Worm (Caenorhabditis elegans) whole organism, L2 larva: ENCODE results near the gene T23F11.11.

Experiments used
- F13H6.1 ChIP-seq: sonication (generic microtip); optimal IDR thresholded peaks from 2 replicates; lab custom pipeline; 2016; ENCODE audit warnings: missing genetic modification characterization, missing compliant biosample characterization
- ZK546.5 ChIP-seq: sonication (generic microtip); optimal IDR thresholded peaks from 2 replicates; lab custom pipeline; 2017; ENCODE audit warnings: missing biosample characterization, missing genetic modification characterization
- aly-2 ChIP-seq: fragments of 150-350 bp; optimal IDR thresholded peaks from 2 replicates; lab custom pipeline; 2014; ENCODE audit warnings: missing biosample characterization, missing genetic modification characterization
- ama-1 ChIP-seq: fragments of 150-350 bp; optimal IDR thresholded peaks from 2 replicates; lab custom pipeline; 2018; ENCODE audit warnings: inconsistent platforms
- blmp-1 ChIP-seq: sonication (generic microtip); optimal IDR thresholded peaks from 2 replicates; lab custom pipeline; 2017; ENCODE audit warnings: missing genetic modification characterization, mild to moderate bottlenecking, missing compliant biosample characterization, antibody characterized with exemption, moderate library complexity; ENCODE audit not compliant: insufficient read depth
- elt-1 ChIP-seq: fragments of 150-350 bp; optimal IDR thresholded peaks from 2 replicates; lab custom pipeline; 2014; ENCODE audit warnings: missing biosample characterization, missing genetic modification characterization
- elt-3 ChIP-seq: sonication (generic microtip); optimal IDR thresholded peaks from 2 replicates; lab custom pipeline; 2017; ENCODE audit warnings: missing biosample characterization, missing genetic modification characterization
- lin-13 ChIP-seq: fragments of 150-350 bp; optimal IDR thresholded peaks from 2 replicates; lab custom pipeline; 2014; ENCODE audit warnings: missing biosample characterization, missing genetic modification reagents, missing genetic modification characterization
- mab-5 ChIP-seq: fragments of 150-350 bp; optimal IDR thresholded peaks from 2 replicates; lab custom pipeline; 2014; ENCODE audit warnings: missing biosample characterization, missing genetic modification characterization
- nhr-11 ChIP-seq: fragments of 150-350 bp; optimal IDR thresholded peaks from 2 replicates; lab custom pipeline; 2014; ENCODE audit warnings: missing biosample characterization, missing genetic modification characterization
- sem-4 ChIP-seq: fragments of 150-350 bp; optimal IDR thresholded peaks from 2 replicates; lab custom pipeline; 2014; ENCODE audit warnings: missing biosample characterization, missing genetic modification reagents, missing genetic modification characterization
- unc-62 ChIP-seq: fragments of 150-350 bp; optimal IDR thresholded peaks from 2 replicates; lab custom pipeline; 2014; ENCODE audit warnings: missing biosample characterization, missing genetic modification reagents, missing genetic modification characterization
- ztf-11 ChIP-seq: sonication (generic microtip); optimal IDR thresholded peaks from 2 replicates; lab custom pipeline; 2017; ENCODE audit warnings: missing biosample characterization, missing genetic modification characterization
- ztf-4 ChIP-seq: fragments of 150-350 bp; optimal IDR thresholded peaks from 2 replicates; lab custom pipeline; 2014; ENCODE audit warnings: missing biosample characterization, missing genetic modification characterization

DNA sequence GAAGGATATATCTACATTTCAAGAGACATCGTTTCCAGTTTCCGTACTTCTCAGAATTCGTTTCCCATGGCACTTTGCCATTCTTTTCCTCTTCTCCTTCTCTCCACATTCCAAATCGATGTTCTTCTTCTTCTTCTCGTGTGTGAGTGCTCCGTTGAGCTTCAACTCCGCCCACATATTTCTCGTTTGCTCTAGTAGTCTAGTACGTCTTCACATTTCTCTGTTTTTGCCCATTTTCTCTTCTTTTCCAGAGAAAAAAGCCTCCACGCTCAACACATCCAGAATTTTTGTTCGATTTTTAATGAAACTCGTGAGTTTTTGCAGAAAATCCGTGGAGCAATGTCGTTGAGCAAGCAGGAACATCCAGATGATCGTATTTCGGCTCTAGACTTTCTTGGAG lies 37.5 kb upstream of the T23F11.11 start, which contains the start of gene T04A8.18:
- TF ChIP-seq ztf-11 (no peak), lin-13 (GFP tag; lab: Kevin White, UChicago) (no peak), mab-5 (tag; lab: Kevin White, UChicago) (no peak), aly-2 (tag; lab: Kevin White, UChicago) (no peak), blmp-1 (tag; lab: Kevin White, UChicago) (no peak), elt-1 (no peak), unc-62 (no peak), ama-1 (lab: Kevin White, UChicago) (no peak), ZK546.5 (tag; lab: Kevin White, UChicago) (no peak), sem-4 (tag; lab: Kevin White, UChicago) (no peak), elt-3 (tag; lab: Kevin White, UChicago) (no peak), ztf-4 (tag; lab: Kevin White, UChicago) (no peak), nhr-11 (tag; lab: Kevin White, UChicago) (no peak), F13H6.1 (tag; lab: Kevin White, UChicago) (no peak)
